Fruit fly (Drosophila melanogaster): ENCODE measurements around the gene CG32263.

Gene CG32263

dm6 chr3L:3851847-3852246 is 40.9 kb upstream of the CG32263 start (continued):
- TF ChIP-seq CG2678 (tag; optimal IDR thresholded peaks at IDR 0.05), result peak; percentile 55
- TF ChIP-seq ttk (GFP tag; IDR thresholded peaks at IDR 0.05), result no peak
- no peak for TF ChIP-seq CG4328 (GFP tag; optimal IDR thresholded peaks at IDR 0.05)
- no peak for TF ChIP-seq CG7928 (GFP tag; optimal IDR thresholded peaks at IDR 0.05)
- no peak for TF ChIP-seq org-1 (GFP tag; optimal IDR thresholded peaks at IDR 0.05)
- no peak for TF ChIP-seq CG4617 (GFP tag; optimal IDR thresholded peaks at IDR 0.05; ENCODE audit: borderline replicate concordance)
- TF ChIP-seq CG10543 (GFP tag; optimal IDR thresholded peaks at IDR 0.05), result no peak
- TF ChIP-seq CG30431 (GFP tag; optimal IDR thresholded peaks at IDR 0.05), result peak; percentile 0
- TF ChIP-seq danr (GFP tag; IDR thresholded peaks at IDR 0.05), result no peak
- peak; percentile 52 for TF ChIP-seq CG31441 (GFP tag; IDR thresholded peaks at IDR 0.05)
- TF ChIP-seq CG16813 (GFP tag; IDR thresholded peaks at IDR 0.05; ENCODE audit: partially characterized antibody), result no peak
- no peak for TF ChIP-seq CG8478 (optimal IDR thresholded peaks at IDR 0.05)
- no peak for TF ChIP-seq CTCF (GFP tag; optimal IDR thresholded peaks at IDR 0.05)
- TF ChIP-seq CG14710 (tag; optimal IDR thresholded peaks at IDR 0.05), result peak; percentile 40
- TF ChIP-seq Neu2 (GFP tag; optimal IDR thresholded peaks at IDR 0.05; ENCODE audit: borderline replicate concordance), result no peak
- no peak for TF ChIP-seq hb (GFP tag; IDR thresholded peaks at IDR 0.05; ENCODE audit: partially characterized antibody)
- no peak for TF ChIP-seq Lpt (GFP tag; optimal IDR thresholded peaks at IDR 0.05)
- TF ChIP-seq dan (GFP tag; IDR thresholded peaks at IDR 0.05), result no peak
- TF ChIP-seq pum (GFP tag; optimal IDR thresholded peaks at IDR 0.05), result peak; percentile 2
- TF ChIP-seq ase (GFP tag; IDR thresholded peaks at IDR 0.05), result no peak
- TF ChIP-seq CG17802 (tag; optimal IDR thresholded peaks at IDR 0.05), result no peak
- peak; percentile 15 for TF ChIP-seq zf30C (GFP tag; optimal IDR thresholded peaks at IDR 0.05)
- no peak for TF ChIP-seq CG3838 (GFP tag; optimal IDR thresholded peaks at IDR 0.05)
- TF ChIP-seq slou (GFP tag; optimal IDR thresholded peaks at IDR 0.05), result no peak
- no peak for TF ChIP-seq CG4707 (GFP tag; optimal IDR thresholded peaks at IDR 0.05)
- TF ChIP-seq ab (GFP tag; optimal IDR thresholded peaks at IDR 0.05), result no peak
- 0 out of 3 replicates have a peak, but pooled peaks have one; percentile 25 for TF ChIP-seq dysf (GFP tag; IDR thresholded peaks at IDR 0.05)
- TF ChIP-seq tin (GFP tag; optimal IDR thresholded peaks at IDR 0.05), result peak; percentile 51
- TF ChIP-seq ftz-f1 (GFP tag; optimal IDR thresholded peaks at IDR 0.05), result no peak
- TF ChIP-seq CG13775 (GFP tag; optimal IDR thresholded peaks at IDR 0.05), result peak; percentile 10
- TF ChIP-seq gcm (GFP tag; optimal IDR thresholded peaks at IDR 0.05), result no peak
- peak; percentile 45 for TF ChIP-seq Ssrp (tag; optimal IDR thresholded peaks at IDR 0.05)
- TF ChIP-seq CG10209 (GFP tag; optimal IDR thresholded peaks at IDR 0.05), result peak; percentile 30
- no peak for TF ChIP-seq Scr (GFP tag; IDR thresholded peaks at IDR 0.05; ENCODE audit: partially characterized antibody)
- no peak for TF ChIP-seq HmgZ (tag; optimal IDR thresholded peaks at IDR 0.05)
- TF ChIP-seq CG14667 (GFP tag; IDR thresholded peaks at IDR 0.05), result peak; percentile 33; the same call in 1 of the 2 replicates
- TF ChIP-seq mld (GFP tag; IDR thresholded peaks at IDR 0.05; ENCODE audit: partially characterized antibody), result no peak
- peak; percentile 69; the same call in 1 of the 2 replicates for TF ChIP-seq Xrp1 (GFP tag; IDR thresholded peaks at IDR 0.05)
- TF ChIP-seq H15 (GFP tag; IDR thresholded peaks at IDR 0.05), result no peak
- peak; percentile 29 for TF ChIP-seq CG10147 (GFP tag; optimal IDR thresholded peaks at IDR 0.05)
- TF ChIP-seq shn (GFP tag; optimal IDR thresholded peaks at IDR 0.05), result no peak
- peak; percentile 13 for TF ChIP-seq NC2β (GFP tag; optimal IDR thresholded peaks at IDR 0.05)
- no peak for TF ChIP-seq CG4730 (GFP tag; IDR thresholded peaks at IDR 0.05)
- peak; percentile 41 for TF ChIP-seq CoRest (tag; optimal IDR thresholded peaks at IDR 0.05)
- TF ChIP-seq Hmr (GFP tag; optimal IDR thresholded peaks at IDR 0.05), result no peak
- no peak for TF ChIP-seq CG7372 (GFP tag; IDR thresholded peaks at IDR 0.05)
- no peak for TF ChIP-seq Elba2 (GFP tag; optimal IDR thresholded peaks at IDR 0.05)
- TF ChIP-seq her (GFP tag; optimal IDR thresholded peaks at IDR 0.05), result no peak
- TF ChIP-seq zen2 (GFP tag; IDR thresholded peaks at IDR 0.05; ENCODE audit: partially characterized antibody), result no peak
- no peak for TF ChIP-seq h (optimal IDR thresholded peaks at IDR 0.05)
- no peak for TF ChIP-seq CG34422 (GFP tag; IDR thresholded peaks at IDR 0.05)
- no peak for TF ChIP-seq Atf3 (GFP tag; optimal IDR thresholded peaks at IDR 0.05)
- no peak for TF ChIP-seq Poxn (GFP tag; IDR thresholded peaks at IDR 0.05)

Data from whole organism, embryonic.